Worm (Caenorhabditis elegans): ENCODE results near the gene nspc-10.

nspc-10 gene

DNA sequence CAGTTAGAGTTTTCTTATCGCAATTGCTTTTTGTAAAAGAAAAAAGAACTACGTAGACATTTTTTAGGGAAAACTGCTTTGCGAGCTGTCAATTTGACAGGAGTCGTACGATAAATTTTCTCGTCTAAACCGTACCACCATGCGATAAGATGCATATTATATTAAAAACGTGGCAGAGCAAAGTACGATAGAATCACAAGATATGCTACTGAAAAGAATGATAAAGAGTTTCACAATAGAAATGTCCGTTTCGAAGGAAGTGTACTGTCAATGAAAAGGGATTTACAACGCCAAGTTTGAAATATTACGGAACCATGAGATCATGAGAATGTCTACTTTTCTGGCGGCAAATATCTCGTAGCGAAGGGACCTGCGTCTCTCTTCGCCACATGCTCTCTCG is 21.4 kb downstream of the nspc-10 start, which contains the start of gene F19H6.5:
TSS of gene F19H6.5 (minus strand) at position 101 of the 400 bp plus-strand sequence.
- no peak for TF ChIP-seq unc-62 (GFP tag; optimal IDR thresholded peaks at IDR 0.05)

DNA sequence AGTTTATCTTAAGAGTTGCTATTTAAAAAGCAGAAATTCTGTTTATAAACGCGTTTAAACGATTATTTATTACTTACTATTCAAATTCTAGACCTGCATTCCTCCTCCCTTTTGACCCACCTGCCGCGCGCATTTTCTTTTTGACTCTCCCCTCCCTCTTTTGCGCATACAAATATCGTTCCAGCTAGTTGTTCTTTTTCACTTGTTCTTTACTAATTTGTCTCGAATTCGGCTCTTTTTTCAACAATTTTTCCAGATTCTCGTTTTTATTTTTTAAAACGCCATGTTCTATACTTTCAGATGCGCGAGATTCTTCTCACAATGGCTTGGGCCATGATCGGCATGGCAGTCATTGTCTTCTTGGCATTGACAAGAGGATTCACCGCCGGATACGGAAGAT is 22.0 kb downstream of the nspc-10 start, which contains the start of gene F19H6.4:
TSS of gene F19H6.4 (plus strand) at position 301 of the 400 bp plus-strand sequence.
- TF ChIP-seq unc-62 (GFP tag; optimal IDR thresholded peaks at IDR 0.05), result no peak

DNA sequence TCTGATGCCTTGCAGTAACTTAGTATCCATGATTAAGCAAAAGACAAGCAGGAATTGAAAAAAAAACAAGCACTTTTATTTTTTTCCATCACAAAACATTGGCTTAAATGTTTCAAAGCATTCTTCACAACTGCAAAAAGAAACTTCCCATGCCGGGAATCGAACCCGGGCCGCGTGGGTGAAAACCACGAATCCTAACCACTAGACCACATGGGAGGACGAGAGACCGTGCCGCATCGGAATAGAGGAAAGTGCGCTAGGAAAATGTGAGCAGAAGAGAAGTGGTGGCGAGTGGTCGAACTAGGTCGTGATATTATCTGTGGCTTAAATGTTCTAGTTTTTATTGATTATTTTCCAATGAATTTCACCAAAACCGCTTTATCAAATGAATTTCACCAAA is 24.1 kb downstream of the nspc-10 start:
- TF ChIP-seq unc-62 (GFP tag; optimal IDR thresholded peaks at IDR 0.05), result no peak

DNA sequence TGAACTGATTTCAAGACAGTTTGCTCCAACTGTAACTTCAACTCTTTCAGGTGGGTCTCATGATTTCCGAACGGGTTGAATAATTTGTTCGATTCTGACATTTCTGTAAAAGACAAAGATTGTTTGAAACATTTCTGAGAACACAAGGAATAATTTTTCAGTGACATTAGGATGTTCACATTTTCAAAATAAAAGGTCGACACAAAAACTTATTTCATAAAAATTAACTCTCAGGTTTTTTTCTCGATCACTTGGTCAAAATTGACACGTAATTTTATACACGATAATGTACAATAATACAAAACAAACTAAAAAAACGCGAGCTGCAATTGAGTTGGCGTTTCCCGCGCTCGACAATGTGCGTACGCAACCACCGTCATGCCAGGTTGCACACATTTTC is 27.9 kb downstream of the nspc-10 start, which contains the start of gene rif-1.2:
TSS of gene rif-1.2 (minus strand) at position 101 of the 400 bp plus-strand sequence.
- no peak for TF ChIP-seq unc-62 (GFP tag; optimal IDR thresholded peaks at IDR 0.05)

ce11 chrX:12375783-12376182 is 32.4 kb downstream of the nspc-10 start:
- TF ChIP-seq unc-62 (GFP tag; optimal IDR thresholded peaks at IDR 0.05), result no peak

DNA sequence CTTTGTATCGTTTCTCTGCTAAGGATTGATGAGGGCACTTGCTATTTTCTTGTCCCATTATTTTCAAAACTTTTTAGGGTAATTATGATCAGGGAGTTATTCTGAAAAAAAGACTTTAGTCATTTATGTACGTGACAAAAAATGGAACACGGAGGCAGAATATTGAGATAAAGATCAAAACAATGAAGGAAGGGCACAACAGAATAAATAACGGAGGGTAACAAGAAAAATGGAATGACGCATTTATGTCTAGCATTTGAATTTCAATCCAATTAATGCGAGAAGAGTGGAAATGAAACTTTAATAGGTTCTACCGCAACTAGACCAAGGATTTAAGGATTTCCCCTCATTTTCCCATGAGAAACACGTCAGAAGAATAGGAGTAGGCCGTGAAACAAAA is 34.9 kb downstream of the nspc-10 start, which contains the start of gene glb-13:
TSS of gene glb-13 (minus strand) at position 101 of the 400 bp plus-strand sequence.
- TF ChIP-seq unc-62 (GFP tag; optimal IDR thresholded peaks at IDR 0.05), result no peak

ce11 chrX:12391380-12391779 is 48.0 kb downstream of the nspc-10 start, which contains the start of gene nekl-3:
TSS of gene nekl-3 (minus strand) at chrX:12391480.
- TF ChIP-seq unc-62 (GFP tag; optimal IDR thresholded peaks at IDR 0.05), result no peak
